Fruit fly (Drosophila melanogaster) whole organism, embryonic: ENCODE data around the gene lectin-21Cb.
A peak's percentile ranks its signal among the peaks of the same experiment; 100 is the strongest.

Experiments used
- Atf6 ChIP-seq: fragments of 200-800 bp; sonication (Bioruptor generic); IDR thresholded peaks from 2 replicates; pipeline ENCODE4 v1.3.6; 2022; ENCODE audit warnings: missing biosample characterization, missing genetic modification characterization
- CG10431 ChIP-seq: fragments of 200-800 bp; sonication (Bioruptor generic); optimal IDR thresholded peaks from 3 replicates; lab custom pipeline; 2018; ENCODE audit warnings: missing biosample characterization, mild to moderate bottlenecking, missing genetic modification characterization
- CG10959 ChIP-seq: fragments of 200-800 bp; sonication (Bioruptor generic); IDR thresholded peaks from 2 replicates; pipeline ENCODE4 v1.3.6; 2022; ENCODE audit warnings: missing biosample characterization, missing genetic modification characterization
- CG12236 ChIP-seq: fragments of 200-800 bp; sonication (Bioruptor generic); optimal IDR thresholded peaks from 2 replicates; lab custom pipeline; 2016; ENCODE audit warnings: missing biosample characterization, missing genetic modification characterization
- CG12299 ChIP-seq: fragments of 200-800 bp; sonication (Bioruptor generic); optimal IDR thresholded peaks from 2 replicates; lab custom pipeline; 2018; ENCODE audit warnings: missing biosample characterization, mild to moderate bottlenecking, missing genetic modification characterization
- CG15073 ChIP-seq: fragments of 200-800 bp; sonication (Bioruptor generic); optimal IDR thresholded peaks from 2 replicates; lab custom pipeline; 2016; ENCODE audit warnings: missing biosample characterization, missing genetic modification characterization
- CG16779 ChIP-seq: fragments of 200-800 bp; sonication (Bioruptor generic); IDR thresholded peaks from 2 replicates; pipeline ENCODE4 v1.3.6; 2022; ENCODE audit warnings: missing biosample characterization, missing genetic modification characterization
- CG18011 ChIP-seq: fragments of 200-800 bp; sonication (Bioruptor generic); optimal IDR thresholded peaks from 2 replicates; lab custom pipeline; 2017; ENCODE audit warnings: missing biosample characterization, missing genetic modification characterization, mild to moderate bottlenecking, moderate library complexity, missing genotype
- CG2116 ChIP-seq: fragments of 200-800 bp; sonication (Bioruptor generic); optimal IDR thresholded peaks from 3 replicates; lab custom pipeline; 2018; ENCODE audit warnings: missing biosample characterization, mild to moderate bottlenecking, missing genetic modification characterization
- CG2202 ChIP-seq: fragments of 200-800 bp; sonication (Bioruptor generic); optimal IDR thresholded peaks from 2 replicates; lab custom pipeline; 2018; ENCODE audit warnings: missing biosample characterization, mild to moderate bottlenecking, missing genetic modification characterization
- CG31365 ChIP-seq: fragments of 200-800 bp; sonication (Bioruptor generic); optimal IDR thresholded peaks from 2 replicates; lab custom pipeline; 2018; ENCODE audit warnings: missing biosample characterization, mild to moderate bottlenecking, missing genetic modification characterization
- CG33213 ChIP-seq: fragments of 200-800 bp; sonication (Bioruptor generic); optimal IDR thresholded peaks from 3 replicates; lab custom pipeline; 2016; ENCODE audit warnings: missing biosample characterization, missing genetic modification characterization
- CG4328 ChIP-seq: fragments of 200-800 bp; sonication (Bioruptor generic); optimal IDR thresholded peaks from 3 replicates; lab custom pipeline; 2017; ENCODE audit warnings: missing biosample characterization, missing genetic modification reagents, missing genetic modification characterization
- CG4360 ChIP-seq: fragments of 200-800 bp; sonication (Bioruptor generic); IDR thresholded peaks from 2 replicates; pipeline ENCODE4 v1.3.6; 2022; ENCODE audit warnings: missing biosample characterization, missing genetic modification characterization
- CG5245 ChIP-seq: fragments of 200-800 bp; sonication (Bioruptor generic); optimal IDR thresholded peaks from 3 replicates; lab custom pipeline; 2016; ENCODE audit warnings: missing biosample characterization, missing genetic modification characterization
- CG6765 ChIP-seq: fragments of 200-800 bp; sonication (Bioruptor generic); optimal IDR thresholded peaks from 3 replicates; lab custom pipeline; 2017; ENCODE audit warnings: missing biosample characterization, mild to moderate bottlenecking, missing genetic modification characterization
- CG7963 ChIP-seq: fragments of 200-800 bp; sonication (Bioruptor generic); IDR thresholded peaks from 3 replicates; pipeline ENCODE4 v1.3.6; 2022; ENCODE audit warnings: missing biosample characterization, missing genetic modification characterization; ENCODE audit not compliant: partially characterized antibody
- CG9215 ChIP-seq: fragments of 200-800 bp; sonication (Bioruptor generic); IDR thresholded peaks from 2 replicates; pipeline ENCODE4 v1.3.6; 2022; ENCODE audit warnings: missing biosample characterization, missing genetic modification characterization
- Doc2 ChIP-seq: fragments of 200-800 bp; sonication (Bioruptor generic); IDR thresholded peaks from 2 replicates; pipeline ENCODE4 v1.3.6; 2022; ENCODE audit warnings: missing biosample characterization, missing genetic modification characterization
- Dp ChIP-seq: fragments of 200-800 bp; sonication (Bioruptor generic); optimal IDR thresholded peaks from 2 replicates; lab custom pipeline; 2018; ENCODE audit warnings: missing biosample characterization, mild to moderate bottlenecking, missing genetic modification characterization, moderate library complexity
- Eip74EF ChIP-seq, 2 experiments: fragments of 200-800 bp in 1 of 2; fragments of >200 bp in 1 of 2; sonication (Bioruptor generic) in 1 of 2; optimal IDR thresholded peaks; 2 replicates each; lab custom pipeline; 2017 to 2019; ENCODE audit warnings: missing biosample characterization in 2 of 2, missing genetic modification characterization in 2 of 2, mild to moderate bottlenecking in 1 of 2, moderate library complexity in 1 of 2
- Elba2 ChIP-seq: fragments of 200-800 bp; sonication (Bioruptor generic); optimal IDR thresholded peaks from 3 replicates; lab custom pipeline; 2016; ENCODE audit warnings: missing biosample characterization, missing genetic modification characterization
- Fer2 ChIP-seq: fragments of 200-800 bp; sonication (Bioruptor generic); optimal IDR thresholded peaks from 2 replicates; lab custom pipeline; 2018; ENCODE audit warnings: missing biosample characterization, mild to moderate bottlenecking, missing genetic modification characterization, moderate library complexity
- MBD-R2 ChIP-seq: fragments of 200-800 bp; sonication (Bioruptor generic); IDR thresholded peaks from 2 replicates; pipeline ENCODE4 v1.3.6; 2022; ENCODE audit warnings: missing biosample characterization, missing genetic modification characterization
- Myb ChIP-seq: fragments of 200-800 bp; sonication (Bioruptor generic); optimal IDR thresholded peaks from 2 replicates; lab custom pipeline; 2016; ENCODE audit warnings: missing biosample characterization, missing genetic modification characterization
- PHDP ChIP-seq: fragments of 200-800 bp; sonication (Bioruptor generic); optimal IDR thresholded peaks from 3 replicates; lab custom pipeline; 2018; ENCODE audit warnings: missing biosample characterization, mild to moderate bottlenecking, missing genetic modification characterization, moderate library complexity
- Poxn ChIP-seq: fragments of 200-800 bp; sonication (Bioruptor generic); IDR thresholded peaks from 2 replicates; pipeline ENCODE4 v1.3.6; 2022; ENCODE audit warnings: missing biosample characterization, missing genetic modification characterization
- Rfx ChIP-seq: fragments of 200-800 bp; sonication (Bioruptor generic); IDR thresholded peaks from 2 replicates; pipeline ENCODE4 v1.3.6; 2022; ENCODE audit warnings: missing biosample characterization, missing genetic modification characterization
- Sry-β ChIP-seq: fragments of 200-800 bp; sonication (Bioruptor generic); optimal IDR thresholded peaks from 2 replicates; lab custom pipeline; 2018; ENCODE audit warnings: missing biosample characterization, mild to moderate bottlenecking, missing genetic modification characterization, moderate library complexity
- Taf1 ChIP-seq: fragments of 200-800 bp; sonication (Bioruptor generic); IDR thresholded peaks from 2 replicates; pipeline ENCODE4 v1.3.6; 2022; ENCODE audit warnings: missing biosample characterization, missing genetic modification characterization
- YL-1 ChIP-seq: fragments of 200-800 bp; sonication (Bioruptor generic); optimal IDR thresholded peaks from 3 replicates; lab custom pipeline; 2017; ENCODE audit warnings: missing biosample characterization, mild to moderate bottlenecking, missing genetic modification characterization
- bab2 ChIP-seq: fragments of 200-800 bp; sonication (Bioruptor generic); optimal IDR thresholded peaks from 2 replicates; lab custom pipeline; 2016; ENCODE audit warnings: missing biosample characterization, missing genetic modification characterization
- bbx ChIP-seq: fragments of 200-800 bp; sonication (Bioruptor generic); IDR thresholded peaks from 2 replicates; pipeline ENCODE4 v1.3.6; 2022; ENCODE audit warnings: missing biosample characterization, missing genetic modification characterization; ENCODE audit not compliant: partially characterized antibody
- br ChIP-seq: fragments of >200 bp; optimal IDR thresholded peaks from 2 replicates; lab custom pipeline; 2017
- btn ChIP-seq: fragments of 200-800 bp; sonication (Bioruptor generic); optimal IDR thresholded peaks from 2 replicates; lab custom pipeline; 2016; ENCODE audit warnings: missing biosample characterization, missing genetic modification characterization
- cad ChIP-seq: fragments of >200 bp; optimal IDR thresholded peaks from 2 replicates; lab custom pipeline; 2017; ENCODE audit warnings: missing biosample characterization, missing genetic modification characterization
- cg ChIP-seq: fragments of 200-800 bp; sonication (Bioruptor generic); optimal IDR thresholded peaks from 3 replicates; lab custom pipeline; 2019; ENCODE audit warnings: missing biosample characterization, mild to moderate bottlenecking, missing genetic modification characterization, moderate library complexity
- crp ChIP-seq, 2 experiments: fragments of 200-800 bp; sonication (Bioruptor generic); optimal IDR thresholded peaks; 2 replicates in 1 of 2; 3 replicates in 1 of 2; lab custom pipeline; 2017; ENCODE audit warnings: missing biosample characterization in 2 of 2, missing genetic modification characterization in 2 of 2, mild to moderate bottlenecking in 1 of 2, moderate library complexity in 1 of 2
- danr ChIP-seq: fragments of 200-800 bp; sonication (Bioruptor generic); IDR thresholded peaks from 2 replicates; pipeline ENCODE4 v1.3.6; 2022; ENCODE audit warnings: missing biosample characterization, missing genetic modification characterization
- esg ChIP-seq: fragments of 200-800 bp; sonication (Bioruptor generic); conservative IDR thresholded peaks from 2 replicates; pipeline ENCODE4 v1.3.6; 2022; ENCODE audit warnings: missing biosample characterization, missing genetic modification characterization
- inv ChIP-seq: fragments of 200-800 bp; sonication (Bioruptor generic); IDR thresholded peaks from 2 replicates; pipeline ENCODE4 v1.3.6; 2022; ENCODE audit warnings: missing biosample characterization, missing genetic modification characterization; ENCODE audit not compliant: partially characterized antibody
- lmd ChIP-seq: fragments of 200-800 bp; sonication (Bioruptor generic); IDR thresholded peaks from 2 replicates; pipeline ENCODE4 v1.3.6; 2022; ENCODE audit warnings: missing biosample characterization, missing genetic modification characterization
- peb ChIP-seq: fragments of 200-800 bp; sonication (Bioruptor generic); IDR thresholded peaks from 2 replicates; pipeline ENCODE4 v1.3.6; 2022; ENCODE audit warnings: missing biosample characterization, missing genetic modification characterization
- pnt ChIP-seq: fragments of 200-800 bp; sonication (Bioruptor generic); optimal IDR thresholded peaks from 3 replicates; lab custom pipeline; 2016; ENCODE audit warnings: missing biosample characterization, missing genetic modification characterization
- prd ChIP-seq, 3 experiments: fragments of >200 bp in 2 of 3; fragments of 200-800 bp in 1 of 3; sonication (Bioruptor generic) in 1 of 3; optimal IDR thresholded peaks in 2 of 3; IDR thresholded peaks in 1 of 3; 2 replicates in 2 of 3; 3 replicates in 1 of 3; pipeline versions ENCODE4 v1.3.6 to Lab custom; 2017 to 2022; ENCODE audit warnings: missing biosample characterization in 1 of 3, missing genetic modification characterization in 1 of 3
- seq ChIP-seq: fragments of 200-800 bp; sonication (Bioruptor generic); IDR thresholded peaks from 2 replicates; pipeline ENCODE4 v1.3.6; 2022; ENCODE audit warnings: missing biosample characterization, missing genetic modification characterization
- sisA ChIP-seq: fragments of 200-800 bp; sonication (Bioruptor generic); IDR thresholded peaks from 2 replicates; pipeline ENCODE4 v1.3.6; 2022; ENCODE audit warnings: missing biosample characterization, missing genetic modification characterization
- sob ChIP-seq: fragments of 200-800 bp; sonication (Bioruptor generic); IDR thresholded peaks from 2 replicates; pipeline ENCODE4 v1.3.6; 2022; ENCODE audit warnings: missing biosample characterization, missing genetic modification characterization
- tap ChIP-seq: fragments of 200-800 bp; optimal IDR thresholded peaks from 3 replicates; lab custom pipeline; 2019; ENCODE audit warnings: missing biosample characterization, mild to moderate bottlenecking, missing genetic modification characterization, moderate library complexity
- tll ChIP-seq, 2 experiments: fragments of 200-800 bp in 1 of 2; fragments of >200 bp in 1 of 2; sonication (Bioruptor generic) in 1 of 2; optimal IDR thresholded peaks; 2 replicates each; lab custom pipeline; 2017 to 2019; ENCODE audit warnings: missing biosample characterization in 2 of 2, missing genetic modification characterization in 2 of 2, mild to moderate bottlenecking in 1 of 2, moderate library complexity in 1 of 2

The lectin-21Cb gene

dm6 chr2L:574226-574625, 46.8 kb downstream of the lectin-21Cb start, which contains the start of the genes Ipk2 and cold (continued):
- TF ChIP-seq sisA (peak; percentile 70), CG5245 (peak; percentile 75), CG10959 (GFP tag; lab: Robert Waterston, UW) (peak; percentile 28; the same call in 1 of the 2 replicates), seq (GFP tag; lab: Robert Waterston, UW) (no peak), Fer2 (tag; lab: Kevin White, UChicago) (peak; percentile 37), Poxn (GFP tag; lab: Robert Waterston, UW) (0 out of 2 replicates have a peak, but pooled peaks have one; percentile 30), Doc2 (GFP tag; lab: Robert Waterston, UW) (no peak), CG7963 (GFP tag; lab: Robert Waterston, UW) (no peak), peb (GFP tag; lab: Robert Waterston, UW) (peak; percentile 16; the same call in 1 of the 2 replicates), YL-1 (GFP tag; lab: Kevin White, UChicago) (peak; percentile 93), btn (no peak), crp (GFP tag; optimal IDR thresholded peaks at IDR 0.05; lab: Kevin White, UChicago) (peak in 1 of 2 experiments; percentile 54), bbx (GFP tag; lab: Robert Waterston, UW) (no peak), prd (optimal IDR thresholded peaks at IDR 0.05; lab: Kevin White, UChicago) (no peak), prd (GFP tag; IDR thresholded peaks at IDR 0.05; lab: Robert Waterston, UW) (peak; percentile 82), CG10431 (GFP tag; lab: Kevin White, UChicago) (peak; percentile 44), inv (GFP tag; lab: Robert Waterston, UW) (no peak), tap (tag; lab: Kevin White, UChicago) (no peak), Rfx (peak; percentile 90), br (lab: Kevin White, UChicago) (no peak), CG12236 (GFP tag; lab: Kevin White, UChicago) (peak; percentile 44), danr (peak; percentile 41; the same call in 1 of the 2 replicates), tll (GFP tag; optimal IDR thresholded peaks at IDR 0.05; lab: Kevin White, UChicago) (peak; percentile 12 to 46), Eip74EF (GFP tag; optimal IDR thresholded peaks at IDR 0.05; lab: Kevin White, UChicago) (no peak), MBD-R2 (GFP tag; lab: Robert Waterston, UW) (peak; percentile 97), CG12299 (tag; lab: Kevin White, UChicago) (peak; percentile 78), CG4360 (GFP tag; lab: Robert Waterston, UW) (no peak), cad (GFP tag; lab: Kevin White, UChicago) (no peak), cg (GFP tag; lab: Kevin White, UChicago) (no peak), CG4328 (GFP tag; lab: Kevin White, UChicago) (peak; percentile 69), CG6765 (GFP tag; lab: Kevin White, UChicago) (peak; percentile 40), CG2116 (GFP tag; lab: Kevin White, UChicago) (peak; percentile 70), Elba2 (GFP tag; lab: Kevin White, UChicago) (peak; percentile 35), Myb (GFP tag; lab: Kevin White, UChicago) (peak; percentile 63), PHDP (no peak), CG9215 (peak; percentile 80), Taf1 (GFP tag; lab: Robert Waterston, UW) (peak; percentile 56; the same call in 1 of the 2 replicates), CG2202 (tag; lab: Kevin White, UChicago) (peak; percentile 43), Dp (GFP tag; lab: Kevin White, UChicago) (peak; percentile 63), Atf6 (GFP tag; lab: Robert Waterston, UW) (peak; percentile 53; the same call in 1 of the 2 replicates), esg (GFP tag; lab: Robert Waterston, UW) (peak; percentile 49), bab2 (GFP tag; lab: Kevin White, UChicago) (peak; percentile 78), lmd (peak; percentile 86), CG15073 (GFP tag; lab: Kevin White, UChicago) (no peak), sob (peak; percentile 86; the same call in 1 of the 2 replicates), CG31365 (tag; lab: Kevin White, UChicago) (peak; percentile 12), CG18011 (no peak), Sry-β (GFP tag; lab: Kevin White, UChicago) (peak; percentile 99), CG16779 (GFP tag; lab: Robert Waterston, UW) (no peak), CG33213 (GFP tag; lab: Kevin White, UChicago) (peak; percentile 78), pnt (GFP tag; lab: Kevin White, UChicago) (peak; percentile 69)
